Worm (Caenorhabditis elegans) whole organism, L1 larva: ENCODE results near the gene rdl-1.

Experiments used
- C34B4.2 ChIP-seq: sonication (generic microtip); optimal IDR thresholded peaks from 2 replicates; lab custom pipeline; 2017; ENCODE audit warnings: mild to moderate bottlenecking, missing genetic modification characterization, missing compliant biosample characterization
- F16B12.6 ChIP-seq: fragments of 150-350 bp; optimal IDR thresholded peaks from 2 replicates; lab custom pipeline; 2014; ENCODE audit warnings: missing biosample characterization, missing genetic modification characterization
- Y116A8C.19 ChIP-seq: sonication (generic microtip); optimal IDR thresholded peaks from 2 replicates; lab custom pipeline; 2016; ENCODE audit warnings: missing compliant biosample characterization, missing genetic modification characterization, borderline replicate concordance
- aha-1 ChIP-seq: fragments of 150-350 bp; optimal IDR thresholded peaks from 2 replicates; lab custom pipeline; 2014; ENCODE audit warnings: missing biosample characterization, missing genetic modification characterization
- alr-1 ChIP-seq: fragments of 200-800 bp; sonication (Bioruptor generic); optimal IDR thresholded peaks from 2 replicates; lab custom pipeline; 2018; ENCODE audit warnings: borderline replicate concordance, mild to moderate bottlenecking, missing genetic modification characterization, missing compliant biosample characterization
- ceh-8 ChIP-seq: fragments of 200-800 bp; sonication (Bioruptor generic); optimal IDR thresholded peaks from 2 replicates; lab custom pipeline; 2018; ENCODE audit warnings: mild to moderate bottlenecking, missing genetic modification characterization, moderate library complexity, missing compliant biosample characterization
- ceh-82 ChIP-seq, 3 experiments: fragments of 150-350 bp in 1 of 3; sonication (generic microtip) in 2 of 3; optimal IDR thresholded peaks; 2 replicates each; lab custom pipeline; 2014 to 2017; ENCODE audit warnings: missing biosample characterization in 3 of 3, missing genetic modification characterization in 3 of 3
- ceh-88 ChIP-seq: fragments of 200-800 bp; sonication (Bioruptor generic); IDR thresholded peaks from 2 replicates; pipeline ENCODE4 v1.3.6; 2022; ENCODE audit warnings: missing genetic modification characterization, missing compliant biosample characterization
- dpl-1 ChIP-seq, 3 experiments: fragments of 150-350 bp in 2 of 3; sonication (generic microtip) in 1 of 3; optimal IDR thresholded peaks; 2 replicates each; lab custom pipeline; 2014 to 2017; ENCODE audit warnings: missing biosample characterization in 3 of 3, missing genetic modification characterization in 3 of 3, missing genetic modification reagents in 3 of 3
- efl-1 ChIP-seq, 4 experiments: fragments of 150-350 bp; optimal IDR thresholded peaks in 3 of 4; peaks in 1 of 4; 1 replicate in 1 of 4; 2 replicates in 3 of 4; lab custom pipeline; 2014; ENCODE audit warnings: missing biosample characterization in 2 of 4, missing genetic modification characterization in 2 of 4, missing genetic modification reagents in 2 of 4
- egl-27 ChIP-seq, 2 experiments: fragments of 150-350 bp in 1 of 2; sonication (generic microtip); optimal IDR thresholded peaks; 3 replicates each; lab custom pipeline; 2017 to 2018; ENCODE audit warnings: missing biosample characterization in 2 of 2, missing genetic modification characterization in 2 of 2, missing genetic modification reagents in 2 of 2
- elt-2 ChIP-seq: sonication (generic microtip); optimal IDR thresholded peaks from 2 replicates; lab custom pipeline; 2016; ENCODE audit warnings: missing genetic modification characterization, mild to moderate bottlenecking, inconsistent platforms, missing compliant biosample characterization, missing genetic modification reagents
- fkh-10 ChIP-seq: sonication (generic microtip); optimal IDR thresholded peaks from 2 replicates; lab custom pipeline; 2017; ENCODE audit warnings: missing biosample characterization, missing genetic modification reagents, missing genetic modification characterization
- fkh-4 ChIP-seq: sonication (generic microtip); optimal IDR thresholded peaks from 2 replicates; lab custom pipeline; 2016; ENCODE audit warnings: missing compliant biosample characterization, missing genetic modification characterization, borderline replicate concordance
- hlh-4 ChIP-seq: sonication (generic microtip); optimal IDR thresholded peaks from 2 replicates; lab custom pipeline; 2016; ENCODE audit warnings: mild to moderate bottlenecking, missing genetic modification characterization, missing compliant biosample characterization
- lin-13 ChIP-seq: fragments of 150-350 bp; optimal IDR thresholded peaks from 2 replicates; lab custom pipeline; 2014; ENCODE audit warnings: missing biosample characterization, missing genetic modification reagents, missing genetic modification characterization
- lin-14 ChIP-seq: fragments of 200-800 bp; sonication (Bioruptor generic); optimal IDR thresholded peaks from 2 replicates; lab custom pipeline; 2018; ENCODE audit warnings: mild to moderate bottlenecking, missing genetic modification characterization, moderate library complexity, missing compliant biosample characterization
- lin-35 ChIP-seq, 2 experiments: fragments of 150-350 bp; optimal IDR thresholded peaks; 2 replicates each; lab custom pipeline; 2014; ENCODE audit warnings: missing biosample characterization in 2 of 2, missing genetic modification characterization in 2 of 2, missing genetic modification reagents in 2 of 2
- lin-39 ChIP-seq: fragments of 150-350 bp; optimal IDR thresholded peaks from 2 replicates; lab custom pipeline; 2014; ENCODE audit warnings: missing biosample characterization, missing genetic modification reagents, missing genetic modification characterization
- lir-3 ChIP-seq: sonication (generic microtip); optimal IDR thresholded peaks from 2 replicates; lab custom pipeline; 2016; ENCODE audit warnings: mild to moderate bottlenecking, missing genetic modification characterization, moderate library complexity, missing compliant biosample characterization; ENCODE audit not compliant: poor library complexity
- lsy-2 ChIP-seq, 2 experiments: fragments of 150-350 bp; optimal IDR thresholded peaks; 2 replicates each; lab custom pipeline; 2014; ENCODE audit warnings: missing biosample characterization in 2 of 2, missing genetic modification characterization in 2 of 2
- mef-2 ChIP-seq: fragments of 150-350 bp; optimal IDR thresholded peaks from 2 replicates; lab custom pipeline; 2014; ENCODE audit warnings: missing biosample characterization, missing genetic modification characterization
- nhr-11 ChIP-seq: fragments of 150-350 bp; optimal IDR thresholded peaks from 2 replicates; lab custom pipeline; 2014; ENCODE audit warnings: missing biosample characterization, missing genetic modification characterization
- nhr-12 ChIP-seq: sonication (generic microtip); optimal IDR thresholded peaks from 2 replicates; lab custom pipeline; 2017; ENCODE audit warnings: missing biosample characterization, missing genetic modification characterization
- nhr-19 ChIP-seq: fragments of 200-800 bp; sonication (Bioruptor generic); conservative IDR thresholded peaks from 2 replicates; pipeline ENCODE4 v1.3.6; 2022; ENCODE audit warnings: missing genetic modification characterization, missing compliant biosample characterization
- nhr-20 ChIP-seq: sonication (generic microtip); optimal IDR thresholded peaks from 2 replicates; lab custom pipeline; 2016; ENCODE audit warnings: mild to moderate bottlenecking, missing genetic modification characterization, missing compliant biosample characterization
- nhr-71 ChIP-seq: sonication (generic microtip); optimal IDR thresholded peaks from 2 replicates; lab custom pipeline; 2016; ENCODE audit warnings: mild to moderate bottlenecking, missing genetic modification characterization, moderate library complexity, missing compliant biosample characterization
- nhr-77 ChIP-seq: fragments of 150-350 bp; optimal IDR thresholded peaks from 2 replicates; lab custom pipeline; 2014; ENCODE audit warnings: missing biosample characterization, missing genetic modification characterization
- nhr-85 ChIP-seq: sonication (generic microtip); peaks from one replicate; lab custom pipeline; 2016; ENCODE audit warnings: missing genetic modification characterization, inconsistent platforms, missing compliant biosample characterization
- pag-3 ChIP-seq: sonication (generic microtip); optimal IDR thresholded peaks from 2 replicates; lab custom pipeline; 2017; ENCODE audit warnings: missing genetic modification characterization, mild to moderate bottlenecking, missing compliant biosample characterization, antibody characterized with exemption, borderline replicate concordance; ENCODE audit not compliant: insufficient read depth
- pax-3 ChIP-seq: fragments of 200-800 bp; sonication (Bioruptor generic); optimal IDR thresholded peaks from 2 replicates; lab custom pipeline; 2018; ENCODE audit warnings: mild to moderate bottlenecking, missing genetic modification characterization, moderate library complexity, missing compliant biosample characterization
- skn-1 ChIP-seq: fragments of 150-350 bp; optimal IDR thresholded peaks from 2 replicates; lab custom pipeline; 2014; ENCODE audit warnings: missing biosample characterization, missing genetic modification characterization
- snu-23 ChIP-seq: sonication (generic microtip); optimal IDR thresholded peaks from 2 replicates; lab custom pipeline; 2016; ENCODE audit warnings: missing genetic modification characterization, missing compliant biosample characterization
- tbx-2 ChIP-seq: sonication (generic microtip); optimal IDR thresholded peaks from 2 replicates; lab custom pipeline; 2016; ENCODE audit warnings: missing genetic modification characterization, missing compliant biosample characterization
- vab-15 ChIP-seq: sonication (generic microtip); optimal IDR thresholded peaks from 2 replicates; lab custom pipeline; 2017; ENCODE audit warnings: missing genotype, mild to moderate bottlenecking, missing genetic modification characterization, missing compliant biosample characterization
- xbp-1 ChIP-seq: sonication (generic microtip); optimal IDR thresholded peaks from 2 replicates; lab custom pipeline; 2016; ENCODE audit warnings: missing genetic modification characterization, missing compliant biosample characterization
- zip-4 ChIP-seq: fragments of 200-800 bp; sonication (Bioruptor generic); optimal IDR thresholded peaks from 2 replicates; lab custom pipeline; 2018; ENCODE audit warnings: mild to moderate bottlenecking, missing genetic modification characterization, moderate library complexity, missing compliant biosample characterization
- ztf-11 ChIP-seq, 2 experiments: sonication (generic microtip); optimal IDR thresholded peaks; 2 replicates each; lab custom pipeline; 2016 to 2017; ENCODE audit warnings: missing genetic modification characterization in 2 of 2, missing biosample characterization in 1 of 2, missing compliant biosample characterization in 1 of 2

The rdl-1 gene

ce11 chrIV:7783801-7784411 is 13.8 kb upstream of the rdl-1 start, which contains the start of gene tag-321:
tag-321 (minus strand) TSS chrIV:7783851.
- TF ChIP-seq aha-1 (no peak), nhr-11 (tag; lab: Kevin White, UChicago) (no peak), fkh-10 (GFP tag; lab: Kevin White, UChicago) (no peak), snu-23 (GFP tag; lab: Kevin White, UChicago) (no peak), vab-15 (tag; lab: Kevin White, UChicago) (no peak), pag-3 (tag; lab: Kevin White, UChicago) (no peak), skn-1 (tag; lab: Kevin White, UChicago) (no peak), mef-2 (tag; lab: Kevin White, UChicago) (no peak), Y116A8C.19 (tag; lab: Kevin White, UChicago) (no peak), nhr-71 (tag; lab: Kevin White, UChicago) (no peak), zip-4 (GFP tag; lab: Kevin White, UChicago) (no peak), ceh-82 (tag; optimal IDR thresholded peaks at IDR 0.05; lab: Kevin White, UChicago) (no peak), pax-3 (tag; lab: Kevin White, UChicago) (no peak), C34B4.2 (tag; lab: Kevin White, UChicago) (no peak)

ce11 chrIV:7782292-7782691 is 12.2 kb upstream of the rdl-1 start, which contains the start of gene sec-10:
sec-10 (minus strand) TSS chrIV:7782499.
- peak in 1 of 2 experiments; percentile 12 for TF ChIP-seq lin-35 (GFP tag; optimal IDR thresholded peaks at IDR 0.05; lab: Kevin White, UChicago)
- no peak for TF ChIP-seq dpl-1 (GFP tag; optimal IDR thresholded peaks at IDR 0.05; lab: Kevin White, UChicago)
- peak; percentile 3 for TF ChIP-seq lin-13 (GFP tag; lab: Kevin White, UChicago)
- TF ChIP-seq, all 84 proteins: peak for 2

- TF ChIP-seq ceh-8 (GFP tag; lab: Kevin White, UChicago) (no peak), C34B4.2 (tag; lab: Kevin White, UChicago) (no peak), nhr-11 (tag; lab: Kevin White, UChicago) (no peak)
Measured at ce11 chrIV:7778865-7779264, 8.8 kb upstream of the rdl-1 start, which contains the start of gene rpap-3. rpap-3 (minus strand) TSS chrIV:7778965.

ce11 chrIV:7775725-7776124 is 5.7 kb upstream of the rdl-1 start, which contains the start of gene swd-2.1:
swd-2.1 (plus strand) TSS chrIV:7776025.
- TF ChIP-seq nhr-12 (tag; lab: Kevin White, UChicago) (no peak), tbx-2 (tag; lab: Kevin White, UChicago) (no peak), lin-13 (GFP tag; lab: Kevin White, UChicago) (no peak), nhr-77 (no peak), nhr-85 (no peak), elt-2 (tag; lab: Kevin White, UChicago) (no peak), ceh-82 (tag; optimal IDR thresholded peaks at IDR 0.05; lab: Kevin White, UChicago) (no peak), nhr-20 (no peak)

- TF ChIP-seq lin-39 (tag; lab: Kevin White, UChicago), result no peak
- peak; percentile 29 for TF ChIP-seq snu-23 (GFP tag; lab: Kevin White, UChicago)
- peak; percentile 41 to 79 for TF ChIP-seq lin-35 (GFP tag; optimal IDR thresholded peaks at IDR 0.05; lab: Kevin White, UChicago)
- no peak for TF ChIP-seq egl-27 (tag; optimal IDR thresholded peaks at IDR 0.05; lab: Kevin White, UChicago)
- TF ChIP-seq C34B4.2 (tag; lab: Kevin White, UChicago), result no peak
- TF ChIP-seq aha-1, result no peak
- TF ChIP-seq ztf-11 (tag; optimal IDR thresholded peaks at IDR 0.05; lab: Kevin White, UChicago), result no peak
- no peak for TF ChIP-seq zip-4 (GFP tag; lab: Kevin White, UChicago)
- TF ChIP-seq lir-3 (tag; lab: Kevin White, UChicago), result no peak
- peak; percentile 41 to 77 (median 61) for TF ChIP-seq dpl-1 (GFP tag; optimal IDR thresholded peaks at IDR 0.05; lab: Kevin White, UChicago)
- no peak for TF ChIP-seq lin-14
- TF ChIP-seq ceh-8 (GFP tag; lab: Kevin White, UChicago), result no peak
- TF ChIP-seq nhr-77, result peak; percentile 27
- TF ChIP-seq nhr-19 (GFP tag; lab: Robert Waterston, UW), result no peak
- no peak for TF ChIP-seq fkh-10 (GFP tag; lab: Kevin White, UChicago)
- no peak for TF ChIP-seq ceh-88
- TF ChIP-seq ceh-82 (tag; optimal IDR thresholded peaks at IDR 0.05; lab: Kevin White, UChicago), result peak in 1 of 3 experiments; percentile 18
- peak; percentile 21 for TF ChIP-seq F16B12.6 (tag; lab: Kevin White, UChicago)
- peak; percentile 26 for TF ChIP-seq nhr-71 (tag; lab: Kevin White, UChicago)
- TF ChIP-seq lsy-2 (tag; optimal IDR thresholded peaks at IDR 0.05; lab: Kevin White, UChicago), result peak; percentile 47 to 73
- peak; percentile 40 for TF ChIP-seq nhr-85
- no peak for TF ChIP-seq alr-1 (tag; lab: Kevin White, UChicago)
- no peak for TF ChIP-seq fkh-4 (tag; lab: Kevin White, UChicago)
- peak; percentile 33 to 50 for TF ChIP-seq efl-1 (optimal IDR thresholded peaks at IDR 0.05; lab: Kevin White, UChicago)
- TF ChIP-seq efl-1 (GFP tag; optimal IDR thresholded peaks at IDR 0.05 in 1 of 2; lab: Kevin White, UChicago), result peak; percentile 64 to 95
- TF ChIP-seq vab-15 (tag; lab: Kevin White, UChicago), result no peak
- peak; percentile 21 for TF ChIP-seq xbp-1 (tag; lab: Kevin White, UChicago)
- TF ChIP-seq hlh-4, result no peak
Measured at ce11 chrIV:7774206-7774605, 4.1 kb upstream of the rdl-1 start, which contains the start of the genes hcf-1 and swd-2.2. hcf-1 (minus strand) TSS chrIV:7774275. swd-2.2 (plus strand) TSS chrIV:7774411.
